Worm (Caenorhabditis elegans): ENCODE measurements around the gene R02D5.4.

DNA sequence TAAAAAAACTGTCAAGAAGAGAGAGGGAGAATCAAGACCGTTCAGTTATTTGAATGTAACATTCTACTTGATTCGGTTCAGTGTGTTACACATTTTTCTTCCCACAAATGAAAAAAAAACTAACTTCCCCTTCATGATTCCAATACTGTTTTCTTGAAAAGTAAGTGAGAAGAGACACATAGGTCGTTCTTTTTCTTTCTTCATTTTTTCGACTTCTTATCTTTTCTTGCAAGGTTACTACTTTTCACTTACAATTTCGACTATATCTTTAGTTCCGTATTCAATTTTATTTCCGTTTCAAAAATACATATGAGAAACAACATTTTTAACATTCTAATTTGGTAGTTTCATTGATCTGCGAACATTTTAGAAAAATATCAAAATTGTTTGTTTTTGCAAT, 45.2 kb downstream of the R02D5.4 start:
- TF ChIP-seq snpc-4 (GFP tag; optimal IDR thresholded peaks at IDR 0.05): no peak
- no peak for TF ChIP-seq snpc-4 (tag; optimal IDR thresholded peaks at IDR 0.05)
- TF ChIP-seq ama-1 (optimal IDR thresholded peaks at IDR 0.05): no peak
- TF ChIP-seq ama-1 (GFP tag; optimal IDR thresholded peaks at IDR 0.05): no peak

Measured in whole organism, young adult.